Worm (Caenorhabditis elegans) whole organism, late embryonic: ENCODE measurements around the gene T27E7.1.

Experiments used
- ama-1 ChIP-seq: fragments of 150-350 bp; optimal IDR thresholded peaks from 2 replicates; lab custom pipeline; 2014
- ceh-18 ChIP-seq: sonication (generic microtip); optimal IDR thresholded peaks from 2 replicates; lab custom pipeline; 2016; ENCODE audit warnings: missing genetic modification characterization, missing compliant biosample characterization
- che-1 ChIP-seq: sonication (generic microtip); optimal IDR thresholded peaks from 2 replicates; lab custom pipeline; 2016; ENCODE audit warnings: mild to moderate bottlenecking, missing genetic modification characterization, missing compliant biosample characterization
- mec-3 ChIP-seq: sonication (generic microtip); optimal IDR thresholded peaks from 2 replicates; lab custom pipeline; 2016; ENCODE audit warnings: borderline replicate concordance, missing genetic modification characterization, missing compliant biosample characterization
- npax-4 ChIP-seq: sonication (generic microtip); optimal IDR thresholded peaks from 2 replicates; lab custom pipeline; 2016; ENCODE audit warnings: missing genetic modification characterization, missing compliant biosample characterization
- pha-4 ChIP-seq: fragments of 150-350 bp; optimal IDR thresholded peaks from 2 replicates; lab custom pipeline; 2018; ENCODE audit warnings: missing biosample characterization, missing genetic modification reagents, missing genetic modification characterization
- unc-86 ChIP-seq: sonication (generic microtip); optimal IDR thresholded peaks from 2 replicates; lab custom pipeline; 2016; ENCODE audit warnings: missing genetic modification characterization, missing compliant biosample characterization

DNA sequence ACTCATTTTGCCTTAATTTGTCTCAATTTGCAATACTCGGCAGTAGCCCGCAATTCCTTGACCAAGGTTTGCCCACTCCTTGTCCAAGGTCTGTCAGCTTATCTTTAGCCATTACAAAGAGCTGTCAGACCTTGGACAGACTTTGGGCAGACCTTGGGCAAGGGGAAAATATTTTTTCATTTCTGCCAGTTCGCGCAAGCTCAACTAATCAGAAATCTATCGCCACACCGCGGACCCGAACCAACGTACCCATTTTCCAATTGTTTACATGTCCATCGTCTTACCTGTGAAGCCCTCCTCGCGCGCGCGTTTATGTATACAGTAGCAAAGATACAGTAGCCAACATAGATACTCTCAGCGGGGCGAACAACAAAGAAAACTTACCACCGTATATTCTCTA, 4.4 kb upstream of the T27E7.1 start:
- TF ChIP-seq ama-1 (lab: Kevin White, UChicago) (no peak), pha-4 (tag; lab: Kevin White, UChicago) (no peak), ceh-18 (tag; lab: Kevin White, UChicago) (no peak), unc-86 (tag; lab: Kevin White, UChicago) (no peak), mec-3 (tag; lab: Kevin White, UChicago) (no peak), npax-4 (tag; lab: Kevin White, UChicago) (no peak), che-1 (tag; lab: Kevin White, UChicago) (no peak)
